Fruit fly (Drosophila melanogaster): Measurements from ENCODE around the gene CG16781.

Gene CG16781

DNA sequence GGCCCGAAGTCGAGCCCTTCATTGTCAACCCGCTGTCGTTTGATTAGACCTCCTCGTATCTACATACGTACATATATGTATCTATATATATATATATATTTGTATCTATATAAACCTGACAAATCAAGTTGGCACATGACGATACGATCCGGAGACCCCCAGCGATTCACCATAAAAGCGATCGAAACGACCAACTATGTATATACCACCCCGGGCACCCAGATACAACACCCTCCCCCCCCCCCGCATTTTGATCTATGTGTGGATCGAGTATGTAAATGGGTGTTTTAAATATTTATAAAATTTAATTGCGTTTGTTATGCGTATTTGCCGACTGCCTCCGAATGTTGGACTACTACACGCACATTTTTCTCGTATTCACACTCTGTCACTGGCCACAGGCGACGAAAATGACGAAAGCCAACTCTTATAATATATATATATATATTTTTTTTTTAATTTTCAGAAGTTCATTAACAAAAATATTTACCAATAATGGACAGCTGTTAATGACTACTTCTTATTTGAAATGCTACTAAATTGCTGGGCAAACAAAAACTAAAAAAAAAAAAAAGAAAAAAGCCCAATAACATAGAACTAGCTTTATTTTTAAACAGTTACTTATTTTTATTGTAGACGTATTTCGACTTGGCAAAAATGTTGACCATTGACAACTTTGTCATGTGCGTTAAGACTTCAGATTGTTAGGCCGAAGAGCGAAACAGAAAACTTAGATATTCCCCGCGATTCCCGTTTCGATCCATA is 49.7 kb downstream of the CG16781 start (continued):
- TF ChIP-seq H15 (GFP tag; IDR thresholded peaks at IDR 0.05), result 0 out of 3 replicates have a peak, but pooled peaks have one; percentile 39
- peak; percentile 64 for TF ChIP-seq CG6813 (GFP tag; optimal IDR thresholded peaks at IDR 0.05)
- TF ChIP-seq CG11247 (GFP tag; IDR thresholded peaks at IDR 0.05), result 0 out of 2 replicates have a peak, but pooled peaks have one; percentile 27
- peak; percentile 42 for TF ChIP-seq gsb-n (tag; optimal IDR thresholded peaks at IDR 0.05)
- peak; percentile 71 for TF ChIP-seq CG2120 (GFP tag; optimal IDR thresholded peaks at IDR 0.05)
- TF ChIP-seq aop (GFP tag; IDR thresholded peaks at IDR 0.05), result no peak
- TF ChIP-seq Hr51 (GFP tag; optimal IDR thresholded peaks at IDR 0.05), result peak in 1 of 2 experiments; percentile 83
- TF ChIP-seq stc (GFP tag; IDR thresholded peaks at IDR 0.05), result 0 out of 2 replicates have a peak, but pooled peaks have one; percentile 30
- TF ChIP-seq sd (tag; optimal IDR thresholded peaks at IDR 0.05), result peak; percentile 78
- TF ChIP-seq CG9727 (GFP tag; optimal IDR thresholded peaks at IDR 0.05), result peak; percentile 62
- TF ChIP-seq sima (GFP tag; optimal IDR thresholded peaks at IDR 0.05), result no peak
- TF ChIP-seq Poxn (GFP tag; IDR thresholded peaks at IDR 0.05), result no peak
- peak; percentile 4 for TF ChIP-seq CG2202 (tag; optimal IDR thresholded peaks at IDR 0.05)
- peak in 1 of 2 experiments; percentile 72 for TF ChIP-seq bsh (GFP tag; optimal IDR thresholded peaks at IDR 0.05)
- no peak for TF ChIP-seq nerfin-2 (GFP tag; IDR thresholded peaks at IDR 0.05; ENCODE audit: partially characterized antibody)
- TF ChIP-seq Med (GFP tag), result peak; percentile 70
- TF ChIP-seq esg (GFP tag; conservative IDR thresholded peaks at IDR 0.05), result no peak
- peak; percentile 24 for TF ChIP-seq tin (GFP tag; optimal IDR thresholded peaks at IDR 0.05)
- peak; percentile 27; the same call in 1 of the 2 replicates for TF ChIP-seq klu (GFP tag; IDR thresholded peaks at IDR 0.05)
- no peak for TF ChIP-seq rib (GFP tag; IDR thresholded peaks at IDR 0.05)
- TF ChIP-seq phol (tag; optimal IDR thresholded peaks at IDR 0.05), result peak; percentile 67
- TF ChIP-seq CTCF (GFP tag; optimal IDR thresholded peaks at IDR 0.05), result no peak
- TF ChIP-seq HmgD (GFP tag; optimal IDR thresholded peaks at IDR 0.05), result no peak
- no peak for TF ChIP-seq CG13287 (GFP tag; IDR thresholded peaks at IDR 0.05; ENCODE audit: partially characterized antibody)
- peak; percentile 64 for TF ChIP-seq CG7839 (tag; optimal IDR thresholded peaks at IDR 0.05)
- no peak for TF ChIP-seq CG33213 (GFP tag; optimal IDR thresholded peaks at IDR 0.05)
- TF ChIP-seq CG1024 (GFP tag; IDR thresholded peaks at IDR 0.05), result no peak
- peak; percentile 33 for TF ChIP-seq kah (GFP tag; optimal IDR thresholded peaks at IDR 0.05)
- no peak for TF ChIP-seq bigmax (GFP tag; optimal IDR thresholded peaks at IDR 0.05)
- TF ChIP-seq CG15011 (GFP tag; optimal IDR thresholded peaks at IDR 0.05), result no peak
- no peak for TF ChIP-seq grn (GFP tag; optimal IDR thresholded peaks at IDR 0.05)
- no peak for TF ChIP-seq CG3726 (GFP tag; IDR thresholded peaks at IDR 0.05)
- no peak for TF ChIP-seq yki (optimal IDR thresholded peaks at IDR 0.05)
- TF ChIP-seq CG4328 (GFP tag; optimal IDR thresholded peaks at IDR 0.05), result peak; percentile 25
- TF ChIP-seq repo (GFP tag; optimal IDR thresholded peaks at IDR 0.05), result no peak
- TF ChIP-seq CG8924 (tag; optimal IDR thresholded peaks at IDR 0.05), result peak; percentile 73
- TF ChIP-seq CG9609 (GFP tag; optimal IDR thresholded peaks at IDR 0.05), result no peak
- TF ChIP-seq CG12769 (tag; optimal IDR thresholded peaks at IDR 0.05), result peak; percentile 61
- TF ChIP-seq Fer1 (GFP tag; optimal IDR thresholded peaks at IDR 0.05), result peak; percentile 85
- TF ChIP-seq crol (GFP tag; IDR thresholded peaks at IDR 0.05), result 0 out of 2 replicates have a peak, but pooled peaks have one; percentile 35
- TF ChIP-seq tio (GFP tag; optimal IDR thresholded peaks at IDR 0.05), result peak; percentile 53
- peak; percentile 21 for TF ChIP-seq Nf-YC (tag; optimal IDR thresholded peaks at IDR 0.05)
- TF ChIP-seq lmd (GFP tag; IDR thresholded peaks at IDR 0.05), result peak; percentile 70; the same call in 1 of the 2 replicates
- no peak for TF ChIP-seq CG6791 (GFP tag; IDR thresholded peaks at IDR 0.05; ENCODE audit: partially characterized antibody)
- no peak for TF ChIP-seq crp (GFP tag; optimal IDR thresholded peaks at IDR 0.05)
- no peak for TF ChIP-seq pan (optimal IDR thresholded peaks at IDR 0.05)
- peak in 1 of 2 experiments; percentile 49 for TF ChIP-seq pan (GFP tag; optimal IDR thresholded peaks at IDR 0.05 in 1 of 2, IDR thresholded peaks at IDR 0.05 in 1 of 2)
- TF ChIP-seq Pdp1 (GFP tag; optimal IDR thresholded peaks at IDR 0.05), result peak in 1 of 2 experiments; percentile 18
- no peak for TF ChIP-seq jumu (GFP tag; optimal IDR thresholded peaks at IDR 0.05)
- TF ChIP-seq Bdp1 (GFP tag; optimal IDR thresholded peaks at IDR 0.05), result no peak
